Fruit fly (Drosophila melanogaster) whole organism, embryonic: Measurements from ENCODE around the gene mus301.

Experiments
- B-H2 ChIP-seq: fragments of 200-800 bp; sonication (Bioruptor generic); optimal IDR thresholded peaks from 2 replicates; lab custom pipeline; 2018; ENCODE audit warnings: missing biosample characterization, mild to moderate bottlenecking, missing genetic modification characterization
- C15 ChIP-seq: fragments of 200-800 bp; sonication (Bioruptor generic); IDR thresholded peaks from 3 replicates; pipeline ENCODE4 v1.3.6; 2022; ENCODE audit warnings: missing biosample characterization, missing genetic modification characterization
- CG10543 ChIP-seq: fragments of 200-800 bp; sonication (Bioruptor generic); optimal IDR thresholded peaks from 3 replicates; lab custom pipeline; 2017; ENCODE audit warnings: missing biosample characterization, mild to moderate bottlenecking, missing genetic modification characterization, moderate library complexity
- CG11085 ChIP-seq: fragments of 200-800 bp; sonication (Bioruptor generic); IDR thresholded peaks from 2 replicates; pipeline ENCODE4 v1.3.6; 2022; ENCODE audit warnings: missing biosample characterization, missing genetic modification characterization
- CG11247 ChIP-seq: fragments of 200-800 bp; sonication (Bioruptor generic); IDR thresholded peaks from 2 replicates; pipeline ENCODE4 v1.3.6; 2022; ENCODE audit warnings: missing biosample characterization, missing genetic modification characterization
- CG12071 ChIP-seq: fragments of 200-800 bp; sonication (Bioruptor generic); optimal IDR thresholded peaks from 3 replicates; lab custom pipeline; 2018; ENCODE audit warnings: missing biosample characterization, mild to moderate bottlenecking, missing genetic modification characterization
- CG12744 ChIP-seq: fragments of 200-800 bp; sonication (Bioruptor generic); optimal IDR thresholded peaks from 2 replicates; lab custom pipeline; 2016; ENCODE audit warnings: missing biosample characterization, missing genetic modification characterization
- CG17829 ChIP-seq: fragments of 200-800 bp; optimal IDR thresholded peaks from 2 replicates; lab custom pipeline; 2019; ENCODE audit warnings: missing biosample characterization, mild to moderate bottlenecking, missing genetic modification characterization, moderate library complexity
- CG2875 ChIP-seq: fragments of 200-800 bp; sonication (Bioruptor generic); optimal IDR thresholded peaks from 2 replicates; lab custom pipeline; 2017; ENCODE audit warnings: missing biosample characterization, mild to moderate bottlenecking, missing genetic modification characterization, missing genetic modification reagents
- CG32532 ChIP-seq: fragments of 200-800 bp; sonication (Bioruptor generic); IDR thresholded peaks from 2 replicates; pipeline ENCODE4 v1.3.6; 2022; ENCODE audit warnings: missing biosample characterization, missing genetic modification characterization
- CG4404 ChIP-seq: fragments of 200-800 bp; sonication (Bioruptor generic); IDR thresholded peaks from 2 replicates; pipeline ENCODE4 v1.3.6; 2022; ENCODE audit warnings: missing biosample characterization, missing genetic modification characterization
- CG4707 ChIP-seq: fragments of 200-800 bp; sonication (Bioruptor generic); optimal IDR thresholded peaks from 2 replicates; lab custom pipeline; 2018; ENCODE audit warnings: missing biosample characterization, mild to moderate bottlenecking, missing genetic modification characterization, moderate library complexity
- CG4820 ChIP-seq: fragments of 200-800 bp; sonication (Bioruptor generic); optimal IDR thresholded peaks from 3 replicates; lab custom pipeline; 2016; ENCODE audit warnings: missing biosample characterization, missing genetic modification characterization
- CG6272 ChIP-seq: fragments of 200-800 bp; sonication (Bioruptor generic); IDR thresholded peaks from 2 replicates; pipeline ENCODE4 v1.3.6; 2022; ENCODE audit warnings: missing biosample characterization, missing genetic modification characterization
- CG8290 ChIP-seq, 3 experiments: fragments of 200-800 bp; sonication (Bioruptor generic); optimal IDR thresholded peaks; 2 replicates each; lab custom pipeline; 2016 to 2019; ENCODE audit warnings: missing biosample characterization in 3 of 3, missing genetic modification characterization in 3 of 3, mild to moderate bottlenecking in 2 of 3, moderate library complexity in 1 of 3
- CG9437 ChIP-seq: fragments of 200-800 bp; sonication (Bioruptor generic); optimal IDR thresholded peaks from 2 replicates; lab custom pipeline; 2018; ENCODE audit warnings: missing biosample characterization, mild to moderate bottlenecking, missing genetic modification characterization
- GATAe ChIP-seq: fragments of 200-800 bp; sonication (Bioruptor generic); conservative IDR thresholded peaks from 2 replicates; pipeline ENCODE4 v1.3.6; 2022; ENCODE audit warnings: missing biosample characterization, missing genetic modification characterization
- H15 ChIP-seq: fragments of 200-800 bp; sonication (Bioruptor generic); IDR thresholded peaks from 3 replicates; pipeline ENCODE4 v1.3.6; 2022; ENCODE audit warnings: missing biosample characterization, missing genetic modification characterization
- Hmr ChIP-seq: fragments of 200-800 bp; sonication (Bioruptor generic); optimal IDR thresholded peaks from 3 replicates; lab custom pipeline; 2017; ENCODE audit warnings: mild to moderate bottlenecking, missing biosample characterization, missing genetic modification reagents, missing genetic modification characterization
- Hmx ChIP-seq: fragments of 200-800 bp; sonication (Bioruptor generic); optimal IDR thresholded peaks from 2 replicates; lab custom pipeline; 2016; ENCODE audit warnings: missing biosample characterization, missing genetic modification characterization
- Hr51 ChIP-seq, 2 experiments: fragments of 200-800 bp; sonication (Bioruptor generic); optimal IDR thresholded peaks; 2 replicates in 1 of 2; 3 replicates in 1 of 2; lab custom pipeline; 2016 to 2018; ENCODE audit warnings: missing biosample characterization in 2 of 2, missing genetic modification characterization in 2 of 2, mild to moderate bottlenecking in 1 of 2, moderate library complexity in 1 of 2
- Optix ChIP-seq: fragments of 200-800 bp; sonication (Bioruptor generic); IDR thresholded peaks from 3 replicates; pipeline ENCODE4 v1.3.6; 2022; ENCODE audit warnings: missing biosample characterization, missing genetic modification characterization
- Poxn ChIP-seq: fragments of 200-800 bp; sonication (Bioruptor generic); IDR thresholded peaks from 2 replicates; pipeline ENCODE4 v1.3.6; 2022; ENCODE audit warnings: missing biosample characterization, missing genetic modification characterization
- Rfx ChIP-seq: fragments of 200-800 bp; sonication (Bioruptor generic); IDR thresholded peaks from 2 replicates; pipeline ENCODE4 v1.3.6; 2022; ENCODE audit warnings: missing biosample characterization, missing genetic modification characterization
- Taf1 ChIP-seq: fragments of 200-800 bp; sonication (Bioruptor generic); IDR thresholded peaks from 2 replicates; pipeline ENCODE4 v1.3.6; 2022; ENCODE audit warnings: missing biosample characterization, missing genetic modification characterization
- Trl ChIP-seq, 3 experiments: fragments of >200 bp in 2 of 3; fragments of 200-800 bp in 1 of 3; sonication (Bioruptor generic) in 1 of 3; optimal IDR thresholded peaks; 2 replicates in 1 of 3; 3 replicates in 2 of 3; lab custom pipeline; 2016 to 2017; ENCODE audit warnings: missing biosample characterization in 1 of 3, missing genetic modification characterization in 1 of 3
- Xrp1 ChIP-seq: fragments of 200-800 bp; sonication (Bioruptor generic); IDR thresholded peaks from 2 replicates; pipeline ENCODE4 v1.3.6; 2022; ENCODE audit warnings: missing biosample characterization, missing genetic modification characterization
- al ChIP-seq: fragments of 200-800 bp; sonication (Bioruptor generic); IDR thresholded peaks from 2 replicates; pipeline ENCODE4 v1.3.6; 2022; ENCODE audit warnings: missing biosample characterization, missing genetic modification characterization
- ap ChIP-seq: fragments of 200-800 bp; sonication (Bioruptor generic); IDR thresholded peaks from 2 replicates; pipeline ENCODE4 v1.3.6; 2022; ENCODE audit warnings: missing biosample characterization, missing genetic modification characterization
- cas ChIP-seq: fragments of 200-800 bp; sonication (Bioruptor generic); IDR thresholded peaks from 2 replicates; pipeline ENCODE4 v1.3.6; 2022; ENCODE audit warnings: missing biosample characterization, missing genetic modification characterization
- corto ChIP-seq: fragments of 200-800 bp; sonication (Bioruptor generic); optimal IDR thresholded peaks from 2 replicates; lab custom pipeline; 2016; ENCODE audit warnings: missing biosample characterization, mild to moderate bottlenecking, missing genetic modification characterization, moderate library complexity
- crp ChIP-seq, 2 experiments: fragments of 200-800 bp; sonication (Bioruptor generic); optimal IDR thresholded peaks; 2 replicates in 1 of 2; 3 replicates in 1 of 2; lab custom pipeline; 2017; ENCODE audit warnings: missing biosample characterization in 2 of 2, missing genetic modification characterization in 2 of 2, mild to moderate bottlenecking in 1 of 2, moderate library complexity in 1 of 2
- dan ChIP-seq: fragments of 200-800 bp; sonication (Bioruptor generic); IDR thresholded peaks from 2 replicates; pipeline ENCODE4 v1.3.6; 2022; ENCODE audit warnings: missing biosample characterization, missing genetic modification characterization
- disco-r ChIP-seq: fragments of 200-800 bp; sonication (Bioruptor generic); optimal IDR thresholded peaks from 2 replicates; lab custom pipeline; 2016; ENCODE audit warnings: missing biosample characterization, missing genetic modification characterization
- emc ChIP-seq: fragments of 200-800 bp; sonication (Bioruptor generic); optimal IDR thresholded peaks from 2 replicates; lab custom pipeline; 2016; ENCODE audit warnings: missing biosample characterization, missing genetic modification characterization
- exex ChIP-seq: fragments of 200-800 bp; sonication (Bioruptor generic); optimal IDR thresholded peaks from 4 replicates; lab custom pipeline; 2018; ENCODE audit warnings: missing biosample characterization, mild to moderate bottlenecking, missing genetic modification characterization, moderate library complexity
- her ChIP-seq: fragments of 200-800 bp; sonication (Bioruptor generic); optimal IDR thresholded peaks from 2 replicates; lab custom pipeline; 2016; ENCODE audit warnings: missing biosample characterization, missing genetic modification characterization
- hth ChIP-seq: fragments of >200 bp; optimal IDR thresholded peaks from 2 replicates; lab custom pipeline; 2017; ENCODE audit warnings: inconsistent platforms
- insv ChIP-seq, 2 experiments: fragments of 200-800 bp; sonication (Bioruptor generic); optimal IDR thresholded peaks; 3 replicates each; lab custom pipeline; 2016 to 2018; ENCODE audit warnings: missing biosample characterization in 2 of 2, missing genetic modification characterization in 2 of 2
- pho ChIP-seq: fragments of 200-800 bp; sonication (Bioruptor generic); optimal IDR thresholded peaks from 2 replicates; lab custom pipeline; 2016; ENCODE audit warnings: missing biosample characterization, missing genetic modification characterization
- prd ChIP-seq, 3 experiments: fragments of >200 bp in 2 of 3; fragments of 200-800 bp in 1 of 3; sonication (Bioruptor generic) in 1 of 3; optimal IDR thresholded peaks in 2 of 3; IDR thresholded peaks in 1 of 3; 2 replicates in 2 of 3; 3 replicates in 1 of 3; pipeline versions ENCODE4 v1.3.6 to Lab custom; 2017 to 2022; ENCODE audit warnings: missing biosample characterization in 1 of 3, missing genetic modification characterization in 1 of 3
- pros ChIP-seq: fragments of 200-800 bp; sonication (Bioruptor generic); optimal IDR thresholded peaks from 3 replicates; lab custom pipeline; 2019; ENCODE audit warnings: missing biosample characterization, mild to moderate bottlenecking, missing genetic modification characterization, moderate library complexity
- rib ChIP-seq: fragments of 200-800 bp; sonication (Bioruptor generic); IDR thresholded peaks from 2 replicates; pipeline ENCODE4 v1.3.6; 2022; ENCODE audit warnings: missing biosample characterization, missing genetic modification characterization
- sens-2 ChIP-seq: fragments of 200-800 bp; sonication (Bioruptor generic); IDR thresholded peaks from 2 replicates; pipeline ENCODE4 v1.3.6; 2022; ENCODE audit warnings: missing biosample characterization, missing genetic modification characterization
- slou ChIP-seq: fragments of 200-800 bp; sonication (Bioruptor generic); optimal IDR thresholded peaks from 3 replicates; lab custom pipeline; 2016; ENCODE audit warnings: missing biosample characterization, missing genetic modification characterization
- sna ChIP-seq: fragments of 200-800 bp; sonication (Bioruptor generic); IDR thresholded peaks from 2 replicates; pipeline ENCODE4 v1.3.6; 2022; ENCODE audit warnings: missing biosample characterization, missing genetic modification characterization; ENCODE audit not compliant: partially characterized antibody
- toy ChIP-seq: fragments of 200-800 bp; sonication (Bioruptor generic); IDR thresholded peaks from 2 replicates; pipeline ENCODE4 v1.3.6; 2022; ENCODE audit warnings: missing biosample characterization, missing genetic modification characterization
- vfl ChIP-seq: fragments of 200-800 bp; sonication (Bioruptor generic); optimal IDR thresholded peaks from 2 replicates; lab custom pipeline; 2016; ENCODE audit warnings: missing biosample characterization, missing genetic modification characterization
- z ChIP-seq: fragments of 200-800 bp; sonication (Bioruptor generic); IDR thresholded peaks from 3 replicates; pipeline ENCODE4 v1.3.6; 2022; ENCODE audit warnings: missing biosample characterization, missing genetic modification characterization
- zen ChIP-seq: fragments of 200-800 bp; sonication (Bioruptor generic); optimal IDR thresholded peaks from 3 replicates; lab custom pipeline; 2018; ENCODE audit warnings: missing biosample characterization, mild to moderate bottlenecking, missing genetic modification characterization, moderate library complexity

mus301 gene

DNA sequence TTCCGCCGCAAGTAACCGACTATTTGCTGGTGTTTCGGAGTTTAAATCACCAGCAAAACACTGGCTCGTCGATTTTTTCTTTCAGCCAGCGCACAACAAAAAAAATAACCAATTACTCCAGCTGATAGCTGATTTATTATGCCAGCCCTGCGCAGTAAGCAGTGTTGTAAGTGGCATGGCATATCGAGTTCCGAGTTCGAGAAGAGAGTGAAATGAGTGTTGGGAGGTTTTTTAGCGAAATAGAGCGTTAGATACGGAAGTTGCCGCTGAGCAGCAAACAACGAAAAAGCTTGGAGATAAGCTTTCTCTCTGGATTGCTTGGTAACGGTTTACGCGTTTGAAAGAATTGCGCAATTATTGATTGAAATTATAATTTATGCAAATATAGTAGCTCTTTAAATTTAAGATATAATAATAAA lies 45.9 kb upstream of the mus301 start, which contains the start of gene CG7565 (continued):
- TF ChIP-seq CG6272: no peak
- TF ChIP-seq CG32532 (GFP tag; lab: Robert Waterston, UW): peak; percentile 49
- peak; percentile 67 for TF ChIP-seq Hmr (GFP tag; lab: Kevin White, UChicago)
- TF ChIP-seq ap (GFP tag; lab: Robert Waterston, UW): no peak
- peak; percentile 84 for TF ChIP-seq B-H2 (GFP tag; lab: Kevin White, UChicago)
- TF ChIP-seq pho: peak; percentile 65
- no peak for TF ChIP-seq cas (GFP tag; lab: Robert Waterston, UW)
- no peak for TF ChIP-seq prd (optimal IDR thresholded peaks at IDR 0.05; lab: Kevin White, UChicago)
- no peak for TF ChIP-seq prd (GFP tag; IDR thresholded peaks at IDR 0.05; lab: Robert Waterston, UW)
- no peak for TF ChIP-seq CG11085
- no peak for TF ChIP-seq Optix (GFP tag; lab: Robert Waterston, UW)
- no peak for TF ChIP-seq C15 (GFP tag; lab: Robert Waterston, UW)
- peak; percentile 42 for TF ChIP-seq CG17829 (tag; lab: Kevin White, UChicago)
- TF ChIP-seq Poxn (GFP tag; lab: Robert Waterston, UW): no peak
- peak; percentile 32 for TF ChIP-seq CG10543 (GFP tag; lab: Kevin White, UChicago)
- TF ChIP-seq pros (GFP tag; lab: Kevin White, UChicago): no peak
- TF ChIP-seq z: no peak
- TF ChIP-seq vfl (GFP tag; lab: Kevin White, UChicago): peak; percentile 50
- TF ChIP-seq H15 (GFP tag; lab: Robert Waterston, UW): peak; percentile 49; the same call in 1 of the 3 replicates
- peak; percentile 90 for TF ChIP-seq exex (tag; lab: Kevin White, UChicago)
- TF ChIP-seq slou (GFP tag; lab: Kevin White, UChicago): no peak
- peak; percentile 77 for TF ChIP-seq her (GFP tag; lab: Kevin White, UChicago)
- no peak for TF ChIP-seq hth (lab: Kevin White, UChicago)
- TF ChIP-seq CG9437 (GFP tag; lab: Kevin White, UChicago): no peak
- peak; percentile 37 for TF ChIP-seq CG12744 (GFP tag; lab: Kevin White, UChicago)
- TF ChIP-seq dan (GFP tag; lab: Robert Waterston, UW): no peak
- TF ChIP-seq CG4820 (GFP tag; lab: Kevin White, UChicago): no peak
- TF ChIP-seq sna (GFP tag; lab: Robert Waterston, UW): peak; percentile 71; the same call in 1 of the 2 replicates
- TF ChIP-seq CG4404 (GFP tag; lab: Robert Waterston, UW): no peak
- TF ChIP-seq disco-r: no peak
- peak; percentile 5 for TF ChIP-seq CG2875 (GFP tag; lab: Kevin White, UChicago)
- peak; percentile 19 for TF ChIP-seq corto (GFP tag; lab: Kevin White, UChicago)
- TF ChIP-seq emc: no peak
- peak; percentile 36 for TF ChIP-seq CG8290 (GFP tag; optimal IDR thresholded peaks at IDR 0.05; lab: Kevin White, UChicago)
- TF ChIP-seq CG8290 (tag; optimal IDR thresholded peaks at IDR 0.05; lab: Kevin White, UChicago): peak in 1 of 2 experiments; percentile 86
- no peak for TF ChIP-seq GATAe (GFP tag; lab: Robert Waterston, UW)
- no peak for TF ChIP-seq Hmx (GFP tag; lab: Kevin White, UChicago)
- peak; percentile 62 for TF ChIP-seq Xrp1 (GFP tag; lab: Robert Waterston, UW)
- peak; percentile 35; the same call in 1 of the 2 replicates for TF ChIP-seq CG11247 (GFP tag; lab: Robert Waterston, UW)
- peak; percentile 71 for TF ChIP-seq Rfx (GFP tag; lab: Robert Waterston, UW)
- TF ChIP-seq Trl (optimal IDR thresholded peaks at IDR 0.05; lab: Kevin White, UChicago): peak; percentile 67 to 71
- TF ChIP-seq Trl (GFP tag; optimal IDR thresholded peaks at IDR 0.05; lab: Kevin White, UChicago): peak; percentile 85
- TF ChIP-seq Taf1 (GFP tag; lab: Robert Waterston, UW): no peak
- no peak for TF ChIP-seq toy (GFP tag; lab: Robert Waterston, UW)
- TF ChIP-seq crp (GFP tag; optimal IDR thresholded peaks at IDR 0.05; lab: Kevin White, UChicago): peak; percentile 12 to 86
- peak; percentile 56 for TF ChIP-seq CG12071
- TF ChIP-seq rib (GFP tag; lab: Robert Waterston, UW): no peak
- no peak for TF ChIP-seq insv (GFP tag; optimal IDR thresholded peaks at IDR 0.05; lab: Kevin White, UChicago)
- no peak for TF ChIP-seq zen (tag; lab: Kevin White, UChicago)
- TF ChIP-seq Hr51 (GFP tag; optimal IDR thresholded peaks at IDR 0.05; lab: Kevin White, UChicago): peak; percentile 41 to 42
- no peak for TF ChIP-seq sens-2 (GFP tag; lab: Robert Waterston, UW)
- no peak for TF ChIP-seq CG4707 (GFP tag; lab: Kevin White, UChicago)
- TF ChIP-seq al (GFP tag; lab: Robert Waterston, UW): no peak
